Worm (Caenorhabditis elegans): ENCODE results near the gene F15B9.10.
"Not testable (repeated sequence)": the region's sequence is repeated elsewhere in the genome, so short reads cannot be mapped to it uniquely, and the experiment has no call there.

ce11 chrV:12967925-12968327, 40.8 kb downstream of the F15B9.10 start, which contains the start of gene R186.8:
- not testable (repeated sequence) for TF ChIP-seq ztf-11, zag-1 (tag; optimal IDR thresholded peaks at IDR 0.05)
- TF ChIP-seq lsy-2 (tag; optimal IDR thresholded peaks at IDR 0.05) = peak; percentile 56 to 94

Measured in whole organism, L2 larva.